Worm (Caenorhabditis elegans): ENCODE results near the gene K02A6.2.

Gene K02A6.2

DNA sequence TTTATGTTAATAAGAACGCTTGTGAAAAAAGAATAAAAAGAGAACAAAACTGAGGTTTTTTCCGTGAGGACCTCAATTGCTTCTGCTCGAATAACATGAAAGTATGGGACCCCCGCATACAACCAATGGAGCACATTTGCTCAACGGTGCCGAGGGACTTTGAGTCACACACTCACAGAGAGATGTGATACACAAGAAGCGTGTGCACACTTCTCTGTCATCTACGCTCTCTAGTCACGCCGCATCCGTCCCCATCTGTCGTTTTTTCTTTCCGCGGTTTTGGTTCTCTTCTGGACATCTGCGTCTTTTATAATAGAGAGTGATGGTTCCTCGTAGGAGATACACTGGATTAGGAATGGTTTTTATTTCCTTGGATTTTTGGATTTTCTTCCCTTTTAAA, 18.9 kb downstream of the K02A6.2 start:
- no peak for TF ChIP-seq mls-2 (tag; optimal IDR thresholded peaks at IDR 0.05)
- no peak for TF ChIP-seq ztf-11 (tag; optimal IDR thresholded peaks at IDR 0.05)
- no peak for TF ChIP-seq tbx-8 (GFP tag; optimal IDR thresholded peaks at IDR 0.05)
- TF ChIP-seq ceh-43 (GFP tag; optimal IDR thresholded peaks at IDR 0.05): no peak
- TF ChIP-seq mab-5 (tag; optimal IDR thresholded peaks at IDR 0.05): no peak
- no peak for TF ChIP-seq nhr-237 (tag; optimal IDR thresholded peaks at IDR 0.05)
- no peak for TF ChIP-seq M03D4.4 (tag; optimal IDR thresholded peaks at IDR 0.05)
- TF ChIP-seq ceh-39 (tag; optimal IDR thresholded peaks at IDR 0.05): no peak
- no peak for TF ChIP-seq sem-2 (GFP tag; optimal IDR thresholded peaks at IDR 0.05)
- TF ChIP-seq unc-62 (GFP tag; optimal IDR thresholded peaks at IDR 0.05): peak; percentile 41
- TF ChIP-seq snpc-4 (tag; optimal IDR thresholded peaks at IDR 0.05): no peak
- no peak for TF ChIP-seq flh-1 (GFP tag; optimal IDR thresholded peaks at IDR 0.05)
- peak; percentile 3 for TF ChIP-seq lsy-2 (tag; optimal IDR thresholded peaks at IDR 0.05)
- peak; percentile 26 for TF ChIP-seq ces-1 (GFP tag; optimal IDR thresholded peaks at IDR 0.05)
- TF ChIP-seq nhr-76 (tag; optimal IDR thresholded peaks at IDR 0.05): no peak
- TF ChIP-seq unc-39 (tag; optimal IDR thresholded peaks at IDR 0.05): no peak
- TF ChIP-seq elt-3 (tag; optimal IDR thresholded peaks at IDR 0.05): no peak
- peak; percentile 62 for TF ChIP-seq mep-1 (tag; optimal IDR thresholded peaks at IDR 0.05)
- peak; percentile 35 for TF ChIP-seq unc-120 (tag; optimal IDR thresholded peaks at IDR 0.05; ENCODE audit: poor library complexity, severe bottlenecking)
- TF ChIP-seq lin-32 (GFP tag; optimal IDR thresholded peaks at IDR 0.05): peak; percentile 28
- TF ChIP-seq sptf-1 (tag; optimal IDR thresholded peaks at IDR 0.05): peak; percentile 22
- no peak for TF ChIP-seq nhr-2 (tag; optimal IDR thresholded peaks at IDR 0.05)
- no peak for TF ChIP-seq ham-2 (GFP tag; optimal IDR thresholded peaks at IDR 0.05)
- TF ChIP-seq nhr-12 (tag; optimal IDR thresholded peaks at IDR 0.05): no peak
- TF ChIP-seq lin-13 (tag; optimal IDR thresholded peaks at IDR 0.05): peak; percentile 7
- no peak for TF ChIP-seq zip-8 (tag; optimal IDR thresholded peaks at IDR 0.05)
- no peak for TF ChIP-seq nhr-28 (tag; optimal IDR thresholded peaks at IDR 0.05)
- TF ChIP-seq elt-1 (tag; optimal IDR thresholded peaks at IDR 0.05; ENCODE audit: borderline replicate concordance, insufficient read depth): no peak
- no peak for TF ChIP-seq blmp-1 (tag; optimal IDR thresholded peaks at IDR 0.05)
- TF ChIP-seq pha-4 (tag; optimal IDR thresholded peaks at IDR 0.05): no peak
- no peak for TF ChIP-seq bed-3 (GFP tag; optimal IDR thresholded peaks at IDR 0.05)
- peak; percentile 75 for TF ChIP-seq cnd-1 (tag; optimal IDR thresholded peaks at IDR 0.05)
- TF ChIP-seq ceh-83 (GFP tag; optimal IDR thresholded peaks at IDR 0.05): no peak
- TF ChIP-seq drap-1 (GFP tag; optimal IDR thresholded peaks at IDR 0.05): no peak
- peak; percentile 5 for TF ChIP-seq hlh-1 (tag; optimal IDR thresholded peaks at IDR 0.05)

DNA sequence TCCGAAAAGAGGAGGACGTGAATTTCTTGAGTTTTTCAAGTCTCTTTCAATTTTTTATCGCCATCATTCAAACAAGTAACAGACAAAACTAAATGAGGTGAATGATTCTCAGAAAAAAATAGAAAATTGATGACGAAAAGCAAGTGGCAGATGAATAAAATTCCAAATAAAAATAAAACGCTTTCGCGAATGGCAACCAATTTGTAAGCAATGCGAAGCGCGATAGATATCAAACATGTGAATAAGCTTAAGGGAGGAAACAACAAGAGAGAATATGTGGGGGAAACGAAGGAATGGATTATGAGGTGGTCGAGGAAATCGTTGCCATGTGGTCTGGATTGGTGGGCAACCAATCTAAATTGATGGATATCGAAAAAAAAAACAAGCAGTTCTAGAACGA, 20.3 kb downstream of the K02A6.2 start:
- TF ChIP-seq ceh-43 (GFP tag; optimal IDR thresholded peaks at IDR 0.05): no peak
- TF ChIP-seq unc-62 (GFP tag; optimal IDR thresholded peaks at IDR 0.05): no peak
- TF ChIP-seq ces-1 (GFP tag; optimal IDR thresholded peaks at IDR 0.05): peak; percentile 8
- TF ChIP-seq nhr-2 (tag; optimal IDR thresholded peaks at IDR 0.05): no peak
- no peak for TF ChIP-seq cnd-1 (tag; optimal IDR thresholded peaks at IDR 0.05)
- no peak for TF ChIP-seq mls-2 (tag; optimal IDR thresholded peaks at IDR 0.05)

DNA sequence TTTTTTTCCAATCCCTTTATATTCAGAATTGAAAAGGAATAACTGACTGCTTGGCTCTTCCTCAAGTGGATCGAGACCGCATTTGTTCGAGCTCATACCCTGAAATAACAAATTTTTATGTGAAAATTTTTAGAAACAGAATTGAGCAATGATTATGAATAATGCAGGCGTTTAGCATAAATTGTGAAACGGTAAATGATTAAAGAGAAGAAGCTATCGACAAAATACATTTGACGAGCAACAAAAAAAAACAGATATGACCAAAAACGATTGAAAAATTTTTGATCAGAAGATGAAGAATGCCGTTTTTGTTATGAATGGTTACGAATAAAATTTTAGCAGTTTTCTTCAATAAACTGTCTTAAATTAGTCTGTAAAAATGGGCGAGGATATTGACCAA, 21.1 kb downstream of the K02A6.2 start, which contains the start of gene C17H11.6:
Gene C17H11.6 (minus strand): TSS at position 101 of the 400 bp plus-strand sequence.
- TF ChIP-seq ham-2 (GFP tag; optimal IDR thresholded peaks at IDR 0.05): no peak
- no peak for TF ChIP-seq pha-4 (tag; optimal IDR thresholded peaks at IDR 0.05)
- no peak for TF ChIP-seq drap-1 (GFP tag; optimal IDR thresholded peaks at IDR 0.05)
- TF ChIP-seq lsy-2 (tag; optimal IDR thresholded peaks at IDR 0.05): no peak
- TF ChIP-seq mls-2 (tag; optimal IDR thresholded peaks at IDR 0.05): no peak
- TF ChIP-seq elt-1 (tag; optimal IDR thresholded peaks at IDR 0.05; ENCODE audit: borderline replicate concordance, insufficient read depth): no peak

DNA sequence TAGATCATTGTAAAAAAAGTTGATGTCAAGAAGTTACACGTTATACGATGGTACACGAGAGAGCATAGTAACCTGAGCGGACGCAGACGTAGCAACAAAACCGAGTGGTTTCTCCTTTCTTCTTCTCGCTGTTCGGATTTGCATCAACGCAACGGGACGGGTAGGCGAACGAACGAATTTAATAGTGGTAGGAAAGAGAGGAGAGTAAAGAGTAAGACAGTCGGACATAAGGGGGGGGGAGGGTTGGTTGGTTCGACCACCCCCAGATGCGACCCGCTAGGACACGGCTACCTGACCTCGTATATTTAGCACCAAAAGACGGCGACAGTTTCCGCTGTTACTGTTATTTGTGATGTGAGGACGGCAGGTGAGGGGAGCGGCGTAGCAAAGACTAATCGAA, 23.6 kb downstream of the K02A6.2 start:
- TF ChIP-seq nhr-12 (tag; optimal IDR thresholded peaks at IDR 0.05): no peak
- TF ChIP-seq sptf-1 (tag; optimal IDR thresholded peaks at IDR 0.05): peak; percentile 54
- peak; percentile 27 for TF ChIP-seq drap-1 (GFP tag; optimal IDR thresholded peaks at IDR 0.05)
- peak; percentile 42 for TF ChIP-seq mls-2 (tag; optimal IDR thresholded peaks at IDR 0.05)
- TF ChIP-seq ham-2 (GFP tag; optimal IDR thresholded peaks at IDR 0.05): peak; percentile 76
- peak; percentile 22 for TF ChIP-seq M03D4.4 (tag; optimal IDR thresholded peaks at IDR 0.05)
- TF ChIP-seq snpc-4 (tag; optimal IDR thresholded peaks at IDR 0.05): no peak
- no peak for TF ChIP-seq ceh-39 (tag; optimal IDR thresholded peaks at IDR 0.05)
- TF ChIP-seq mab-5 (tag; optimal IDR thresholded peaks at IDR 0.05): no peak
- peak; percentile 14 for TF ChIP-seq nhr-2 (tag; optimal IDR thresholded peaks at IDR 0.05)
- TF ChIP-seq unc-62 (GFP tag; optimal IDR thresholded peaks at IDR 0.05): no peak
- no peak for TF ChIP-seq mep-1 (tag; optimal IDR thresholded peaks at IDR 0.05)
- no peak for TF ChIP-seq nhr-76 (tag; optimal IDR thresholded peaks at IDR 0.05)
- no peak for TF ChIP-seq bed-3 (GFP tag; optimal IDR thresholded peaks at IDR 0.05)
- TF ChIP-seq lin-32 (GFP tag; optimal IDR thresholded peaks at IDR 0.05): no peak
- no peak for TF ChIP-seq tbx-8 (GFP tag; optimal IDR thresholded peaks at IDR 0.05)
- TF ChIP-seq cnd-1 (tag; optimal IDR thresholded peaks at IDR 0.05): no peak
- peak; percentile 9 for TF ChIP-seq hlh-1 (tag; optimal IDR thresholded peaks at IDR 0.05)

Data from whole organism, mixed stage, embryonic.